Fruit fly (Drosophila melanogaster) whole organism, prepupa: ENCODE results near the gene Sfp77F.

Experiments used
- Blimp-1 ChIP-seq: fragments of 200-800 bp; sonication (Bioruptor generic); optimal IDR thresholded peaks from 3 replicates; lab custom pipeline; 2017; ENCODE audit warnings: missing biosample characterization, missing genetic modification characterization, mild to moderate bottlenecking, moderate library complexity, missing genetic modification reagents
- CG10669 ChIP-seq: fragments of 200-800 bp; sonication (Bioruptor generic); optimal IDR thresholded peaks from 3 replicates; lab custom pipeline; 2018; ENCODE audit warnings: missing biosample characterization, mild to moderate bottlenecking, missing genetic modification characterization, moderate library complexity
- CG11762 ChIP-seq: fragments of 200-800 bp; sonication (Bioruptor generic); optimal IDR thresholded peaks from 3 replicates; lab custom pipeline; 2016; ENCODE audit warnings: missing biosample characterization, missing genetic modification characterization; ENCODE audit not compliant: insufficient read depth
- CG11902 ChIP-seq: fragments of 200-800 bp; sonication (Bioruptor generic); optimal IDR thresholded peaks from 3 replicates; lab custom pipeline; 2016; ENCODE audit warnings: missing biosample characterization, missing genetic modification characterization
- CG1621 ChIP-seq: fragments of 200-800 bp; sonication (Bioruptor generic); optimal IDR thresholded peaks from 3 replicates; lab custom pipeline; 2018; ENCODE audit warnings: missing biosample characterization, mild to moderate bottlenecking, missing genetic modification characterization
- CG3032 ChIP-seq: fragments of 200-800 bp; optimal IDR thresholded peaks from 2 replicates; lab custom pipeline; 2019; ENCODE audit warnings: missing biosample characterization, mild to moderate bottlenecking, missing genetic modification characterization, moderate library complexity
- CG31627 ChIP-seq: fragments of 200-800 bp; sonication (Bioruptor generic); optimal IDR thresholded peaks from 3 replicates; lab custom pipeline; 2016; ENCODE audit warnings: missing biosample characterization, missing genetic modification characterization
- CG32006 ChIP-seq: fragments of 200-800 bp; sonication (Bioruptor generic); optimal IDR thresholded peaks from 3 replicates; lab custom pipeline; 2017; ENCODE audit warnings: missing biosample characterization, mild to moderate bottlenecking, missing genetic modification characterization
- CG34406 ChIP-seq: fragments of 200-800 bp; sonication (Bioruptor generic); optimal IDR thresholded peaks from 3 replicates; lab custom pipeline; 2016; ENCODE audit warnings: missing biosample characterization, missing genetic modification characterization
- CG6163 ChIP-seq: fragments of 200-800 bp; sonication (Bioruptor generic); IDR thresholded peaks from 3 replicates; pipeline ENCODE4 v1.3.6; 2022; ENCODE audit warnings: missing biosample characterization, missing genetic modification characterization
- CG6792 ChIP-seq: fragments of 200-800 bp; sonication (Bioruptor generic); optimal IDR thresholded peaks from 3 replicates; lab custom pipeline; 2016; ENCODE audit warnings: missing biosample characterization, missing genetic modification characterization
- CG6808 ChIP-seq: fragments of 200-800 bp; sonication (Bioruptor generic); optimal IDR thresholded peaks from 3 replicates; lab custom pipeline; 2017; ENCODE audit warnings: missing biosample characterization, missing genetic modification characterization, mild to moderate bottlenecking, moderate library complexity, missing genetic modification reagents
- CG6854 ChIP-seq: fragments of 200-800 bp; sonication (Bioruptor generic); optimal IDR thresholded peaks from 2 replicates; lab custom pipeline; 2017; ENCODE audit warnings: missing biosample characterization, mild to moderate bottlenecking, missing genetic modification characterization
- CG7368 ChIP-seq: fragments of 200-800 bp; sonication (Bioruptor generic); optimal IDR thresholded peaks from 3 replicates; lab custom pipeline; 2016; ENCODE audit warnings: missing biosample characterization, missing genetic modification characterization
- CG8119 ChIP-seq: fragments of 200-800 bp; sonication (Bioruptor generic); IDR thresholded peaks from 3 replicates; pipeline ENCODE4 v1.3.6; 2022; ENCODE audit warnings: missing biosample characterization, missing genetic modification characterization
- CG8319 ChIP-seq: fragments of 200-800 bp; sonication (Bioruptor generic); optimal IDR thresholded peaks from 3 replicates; lab custom pipeline; 2016; ENCODE audit warnings: missing biosample characterization, missing genetic modification characterization
- CG8632 ChIP-seq: fragments of 200-800 bp; sonication (Bioruptor generic); optimal IDR thresholded peaks from 3 replicates; lab custom pipeline; 2016; ENCODE audit warnings: missing biosample characterization, missing genetic modification characterization
- CG9139 ChIP-seq: fragments of 200-800 bp; sonication (Bioruptor generic); optimal IDR thresholded peaks from 3 replicates; lab custom pipeline; 2017; ENCODE audit warnings: missing biosample characterization, mild to moderate bottlenecking, missing genetic modification characterization
- Eip75B ChIP-seq: fragments of 200-800 bp; sonication (Bioruptor generic); optimal IDR thresholded peaks from 3 replicates; lab custom pipeline; 2016; ENCODE audit warnings: missing biosample characterization, missing genetic modification characterization
- Eip78C ChIP-seq: fragments of 200-800 bp; sonication (Bioruptor generic); peaks from one replicate; lab custom pipeline; 2016; ENCODE audit warnings: missing biosample characterization, missing genetic modification characterization
- Eip93F ChIP-seq: fragments of 200-800 bp; sonication (Bioruptor generic); optimal IDR thresholded peaks from 2 replicates; lab custom pipeline; 2016; ENCODE audit warnings: missing biosample characterization, mild to moderate bottlenecking, missing genetic modification characterization
- Ets21C ChIP-seq: fragments of 200-800 bp; sonication (Bioruptor generic); optimal IDR thresholded peaks from 3 replicates; lab custom pipeline; 2016; ENCODE audit warnings: missing biosample characterization, missing genetic modification characterization
- Ets96B ChIP-seq: fragments of 200-800 bp; optimal IDR thresholded peaks from 2 replicates; lab custom pipeline; 2019; ENCODE audit warnings: missing biosample characterization, mild to moderate bottlenecking, missing genetic modification characterization, moderate library complexity
- Hr39 ChIP-seq: fragments of 200-800 bp; sonication (Bioruptor generic); optimal IDR thresholded peaks from 2 replicates; lab custom pipeline; 2016; ENCODE audit warnings: missing biosample characterization, missing genetic modification characterization
- Hr4 ChIP-seq: fragments of 200-800 bp; sonication (Bioruptor generic); optimal IDR thresholded peaks from 3 replicates; lab custom pipeline; 2016; ENCODE audit warnings: missing biosample characterization, missing genetic modification characterization
- Lpt ChIP-seq: fragments of 200-800 bp; sonication (Bioruptor generic); optimal IDR thresholded peaks from 3 replicates; lab custom pipeline; 2016; ENCODE audit warnings: missing biosample characterization, missing genetic modification characterization
- Met ChIP-seq: fragments of 200-800 bp; sonication (Bioruptor generic); optimal IDR thresholded peaks from 3 replicates; lab custom pipeline; 2016; ENCODE audit warnings: missing biosample characterization, missing genetic modification characterization
- OdsH ChIP-seq: fragments of 200-800 bp; sonication (Bioruptor generic); optimal IDR thresholded peaks from 3 replicates; lab custom pipeline; 2016; ENCODE audit warnings: missing biosample characterization, missing genetic modification characterization
- Smox ChIP-seq: fragments of 200-800 bp; sonication (Bioruptor generic); optimal IDR thresholded peaks from 3 replicates; lab custom pipeline; 2016; ENCODE audit warnings: missing biosample characterization, missing genetic modification characterization
- Sox14 ChIP-seq: fragments of 200-800 bp; sonication (Bioruptor generic); optimal IDR thresholded peaks from 3 replicates; lab custom pipeline; 2016; ENCODE audit warnings: missing biosample characterization, missing genetic modification characterization
- Sox15 ChIP-seq: fragments of 200-800 bp; sonication (Bioruptor generic); optimal IDR thresholded peaks from 3 replicates; lab custom pipeline; 2016; ENCODE audit warnings: missing biosample characterization, missing genetic modification characterization
- achi ChIP-seq: fragments of 200-800 bp; sonication (Bioruptor generic); optimal IDR thresholded peaks from 3 replicates; lab custom pipeline; 2016; ENCODE audit warnings: missing biosample characterization, missing genetic modification characterization
- acj6 ChIP-seq: fragments of 200-800 bp; sonication (Bioruptor generic); optimal IDR thresholded peaks from 3 replicates; lab custom pipeline; 2016; ENCODE audit warnings: missing biosample characterization, missing genetic modification characterization
- cyc ChIP-seq: fragments of 200-800 bp; sonication (Bioruptor generic); optimal IDR thresholded peaks from 3 replicates; lab custom pipeline; 2016; ENCODE audit warnings: missing biosample characterization, missing genetic modification characterization
- eg ChIP-seq: fragments of 200-800 bp; sonication (Bioruptor generic); IDR thresholded peaks from 3 replicates; pipeline ENCODE4 v1.3.6; 2022; ENCODE audit warnings: missing biosample characterization, missing genetic modification characterization
- esn ChIP-seq: fragments of 200-800 bp; sonication (Bioruptor generic); optimal IDR thresholded peaks from 2 replicates; lab custom pipeline; 2016; ENCODE audit warnings: missing biosample characterization, mild to moderate bottlenecking, missing genetic modification characterization, moderate library complexity
- fd59A ChIP-seq: fragments of 200-800 bp; sonication (Bioruptor generic); optimal IDR thresholded peaks from 2 replicates; lab custom pipeline; 2017; ENCODE audit warnings: missing biosample characterization, mild to moderate bottlenecking, missing genetic modification characterization, missing genetic modification reagents
- lz ChIP-seq: fragments of 200-800 bp; sonication (Bioruptor generic); optimal IDR thresholded peaks from 3 replicates; lab custom pipeline; 2016; ENCODE audit warnings: missing biosample characterization, missing genetic modification characterization
- net ChIP-seq: fragments of 200-800 bp; sonication (Bioruptor generic); optimal IDR thresholded peaks from 3 replicates; lab custom pipeline; 2016; ENCODE audit warnings: missing biosample characterization, missing genetic modification characterization
- spab ChIP-seq: fragments of 200-800 bp; sonication (Bioruptor generic); optimal IDR thresholded peaks from 2 replicates; lab custom pipeline; 2017; ENCODE audit warnings: missing biosample characterization, mild to moderate bottlenecking, missing genetic modification characterization, missing genetic modification reagents
- ss ChIP-seq, 2 experiments: fragments of 200-800 bp; sonication (Bioruptor generic); optimal IDR thresholded peaks; 2 replicates in 1 of 2; 3 replicates in 1 of 2; lab custom pipeline; 2017 to 2018; ENCODE audit warnings: mild to moderate bottlenecking in 2 of 2, missing biosample characterization in 2 of 2, missing genetic modification characterization in 2 of 2, moderate library complexity in 1 of 2
- svp ChIP-seq: fragments of 200-800 bp; sonication (Bioruptor generic); peaks from one replicate; lab custom pipeline; 2016; ENCODE audit warnings: missing biosample characterization, missing genetic modification characterization
- topi ChIP-seq: fragments of 200-800 bp; sonication (Bioruptor generic); optimal IDR thresholded peaks from 3 replicates; lab custom pipeline; 2016; ENCODE audit warnings: missing biosample characterization, missing genetic modification characterization
- vri ChIP-seq: fragments of 200-800 bp; sonication (Bioruptor generic); optimal IDR thresholded peaks from 3 replicates; lab custom pipeline; 2016; ENCODE audit warnings: missing biosample characterization, mild to moderate bottlenecking, missing genetic modification characterization

Gene Sfp77F

DNA sequence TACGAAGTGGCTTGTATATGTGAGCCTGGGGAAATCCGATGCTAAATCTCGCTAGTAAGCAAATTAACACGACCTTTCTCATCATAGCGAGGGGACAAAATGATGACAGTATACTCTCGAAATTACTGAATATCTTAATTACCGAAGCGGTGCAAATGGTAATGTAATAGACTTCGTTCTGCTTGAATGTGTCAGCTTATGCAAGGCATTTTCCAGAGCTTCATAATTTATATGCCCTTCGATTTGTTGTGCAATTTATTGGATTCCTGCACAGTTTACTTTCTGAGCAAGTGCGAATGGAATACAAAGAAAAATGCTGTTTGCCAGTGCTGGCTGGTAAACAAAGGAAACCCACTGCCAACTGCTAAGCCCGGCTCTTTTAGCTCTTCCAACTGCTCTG is at the start of gene Sfp77F, which contains the start of gene CG43931:
Gene Sfp77F (minus strand): TSS at position 101 of the 400 bp plus-strand sequence.
Gene CG43931 (plus strand): TSS at position 241 of the 400 bp plus-strand sequence.
- TF ChIP-seq CG11902 (no peak), eg (no peak), CG31627 (no peak), CG8319 (GFP tag; lab: Kevin White, UChicago) (no peak), OdsH (GFP tag; lab: Kevin White, UChicago) (no peak), topi (no peak), CG8119 (GFP tag; lab: Robert Waterston, UW) (no peak), CG7368 (GFP tag; lab: Kevin White, UChicago) (no peak), ss (GFP tag; optimal IDR thresholded peaks at IDR 0.05; lab: Kevin White, UChicago) (no peak), Hr4 (GFP tag; lab: Kevin White, UChicago) (no peak), fd59A (no peak), lz (GFP tag; lab: Kevin White, UChicago) (no peak), net (GFP tag; lab: Kevin White, UChicago) (no peak), esn (GFP tag; lab: Kevin White, UChicago) (no peak)

DNA sequence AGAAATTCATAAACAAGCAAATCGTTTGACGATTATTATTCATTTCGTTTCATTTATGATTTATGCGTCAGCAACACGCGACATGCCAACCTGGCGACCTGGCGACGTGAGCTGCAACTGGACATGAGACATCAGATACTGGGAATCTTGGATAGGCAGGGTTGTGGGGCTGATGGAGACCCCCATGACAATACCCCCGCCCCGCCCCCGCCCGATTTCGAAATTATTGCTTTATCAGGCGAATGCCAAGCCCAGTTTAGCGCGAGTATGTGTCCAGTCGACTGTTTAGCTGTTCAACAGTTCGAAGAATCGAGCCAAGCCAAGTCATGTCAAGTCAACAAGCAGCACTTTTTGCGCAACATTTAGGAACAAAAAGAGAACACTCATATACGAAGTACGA is 49.7 kb upstream of the Sfp77F start:
- TF ChIP-seq acj6 (GFP tag; lab: Kevin White, UChicago) (no peak), ss (GFP tag; optimal IDR thresholded peaks at IDR 0.05; lab: Kevin White, UChicago) (peak in 1 of 2 experiments; percentile 35), svp (GFP tag; lab: Kevin White, UChicago) (peak; percentile 63), eg (0 out of 3 replicates have a peak, but pooled peaks have one; percentile 3)

DNA sequence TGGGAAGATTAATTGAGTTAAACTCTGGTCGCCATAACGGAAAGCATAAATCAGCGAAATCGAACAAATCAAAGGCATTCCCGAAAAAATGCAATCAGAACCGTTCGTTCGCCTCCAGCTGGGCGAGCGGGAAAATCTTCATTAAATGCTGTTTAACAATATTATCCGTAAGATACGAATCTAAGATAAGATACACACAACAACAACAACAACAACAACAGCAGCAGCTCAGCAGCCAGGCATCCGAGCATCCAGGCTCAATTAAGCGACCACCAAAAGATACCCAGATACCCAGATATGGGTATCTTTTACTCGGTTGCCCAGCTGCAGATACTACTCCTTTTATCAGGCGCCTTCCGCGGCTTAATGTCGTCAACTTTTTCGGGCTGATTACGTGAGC is 48.8 kb upstream of the Sfp77F start:
- no peak for TF ChIP-seq fd59A
- TF ChIP-seq CG1621 (tag; lab: Kevin White, UChicago): no peak
- TF ChIP-seq OdsH (GFP tag; lab: Kevin White, UChicago): no peak
- TF ChIP-seq CG11762 (GFP tag; lab: Kevin White, UChicago): no peak
- no peak for TF ChIP-seq Lpt
- no peak for TF ChIP-seq CG8319 (GFP tag; lab: Kevin White, UChicago)
- TF ChIP-seq Hr39 (GFP tag; lab: Kevin White, UChicago): no peak
- no peak for TF ChIP-seq Ets96B (tag; lab: Kevin White, UChicago)
- TF ChIP-seq CG7368 (GFP tag; lab: Kevin White, UChicago): no peak
- no peak for TF ChIP-seq CG8119 (GFP tag; lab: Robert Waterston, UW)
- TF ChIP-seq Sox14 (GFP tag; lab: Kevin White, UChicago): no peak
- no peak for TF ChIP-seq CG6163 (GFP tag; lab: Robert Waterston, UW)
- TF ChIP-seq Blimp-1: no peak
- TF ChIP-seq CG9139 (GFP tag; lab: Kevin White, UChicago): no peak
- no peak for TF ChIP-seq CG32006 (GFP tag; lab: Kevin White, UChicago)

DNA sequence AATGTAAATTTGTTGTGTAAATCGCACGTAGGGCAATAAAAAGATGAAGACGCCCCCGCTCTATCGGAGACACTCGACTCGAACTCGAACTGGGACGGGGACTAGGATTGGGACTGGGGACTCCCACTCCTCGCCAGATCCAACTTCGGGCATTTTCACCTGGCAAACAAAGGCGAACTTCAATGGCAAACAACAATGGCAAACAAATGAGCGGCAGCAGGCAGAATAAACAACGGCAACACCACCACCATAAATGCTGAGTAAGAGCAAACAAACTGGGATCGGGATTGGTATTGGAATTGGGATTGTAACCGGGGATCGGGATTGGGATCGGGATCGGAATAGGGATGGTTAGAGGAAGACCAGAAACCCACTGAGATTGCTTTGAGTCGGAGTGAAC is 47.0 kb upstream of the Sfp77F start:
- TF ChIP-seq vri (GFP tag; lab: Kevin White, UChicago): no peak
- no peak for TF ChIP-seq Met (GFP tag; lab: Kevin White, UChicago)
- peak; percentile 21 for TF ChIP-seq CG34406 (GFP tag; lab: Kevin White, UChicago)
- no peak for TF ChIP-seq Eip93F (GFP tag; lab: Kevin White, UChicago)
- TF ChIP-seq Eip75B: no peak
- no peak for TF ChIP-seq acj6 (GFP tag; lab: Kevin White, UChicago)
- TF ChIP-seq spab: peak; percentile 14
- TF ChIP-seq achi: peak; percentile 5
- TF ChIP-seq topi: no peak
- no peak for TF ChIP-seq Ets96B (tag; lab: Kevin White, UChicago)
- TF ChIP-seq ss (GFP tag; optimal IDR thresholded peaks at IDR 0.05; lab: Kevin White, UChicago): peak in 1 of 2 experiments; percentile 36
- TF ChIP-seq Eip78C: peak; percentile 85
- no peak for TF ChIP-seq Lpt
- TF ChIP-seq esn (GFP tag; lab: Kevin White, UChicago): peak; percentile 20
- no peak for TF ChIP-seq CG3032
- no peak for TF ChIP-seq Ets21C
- TF ChIP-seq cyc: no peak
- peak; percentile 4 for TF ChIP-seq CG6854
- no peak for TF ChIP-seq Sox15
- peak; percentile 16 for TF ChIP-seq CG6792
- TF ChIP-seq CG6163 (GFP tag; lab: Robert Waterston, UW): no peak
- TF ChIP-seq svp (GFP tag; lab: Kevin White, UChicago): peak; percentile 36
- no peak for TF ChIP-seq OdsH (GFP tag; lab: Kevin White, UChicago)
- TF ChIP-seq CG8632 (GFP tag; lab: Kevin White, UChicago): no peak
- no peak for TF ChIP-seq CG11902
- TF ChIP-seq fd59A: peak; percentile 15
- no peak for TF ChIP-seq Smox (GFP tag; lab: Kevin White, UChicago)
- no peak for TF ChIP-seq CG8119 (GFP tag; lab: Robert Waterston, UW)
- peak; percentile 19 for TF ChIP-seq CG6808
- TF ChIP-seq CG10669 (GFP tag; lab: Kevin White, UChicago): peak; percentile 22
- TF ChIP-seq Hr4 (GFP tag; lab: Kevin White, UChicago): no peak
